Worm (Caenorhabditis elegans) whole organism, L2 larva: Measurements from ENCODE around the gene algn-14.

Experiments used
- C34F6.9 ChIP-seq: fragments of 150-350 bp; optimal IDR thresholded peaks from 2 replicates; lab custom pipeline; 2014; ENCODE audit warnings: missing biosample characterization, missing genetic modification characterization
- F13H6.1 ChIP-seq: sonication (generic microtip); optimal IDR thresholded peaks from 2 replicates; lab custom pipeline; 2016; ENCODE audit warnings: missing genetic modification characterization, missing compliant biosample characterization
- R02D3.7 ChIP-seq: fragments of 150-350 bp; optimal IDR thresholded peaks from 2 replicates; lab custom pipeline; 2014; ENCODE audit warnings: missing biosample characterization, missing genetic modification characterization
- Y55F3AM.14 ChIP-seq: fragments of 200-800 bp; sonication (Bioruptor generic); optimal IDR thresholded peaks from 2 replicates; lab custom pipeline; 2018; ENCODE audit warnings: mild to moderate bottlenecking, missing genetic modification characterization, missing compliant biosample characterization
- alr-1 ChIP-seq: fragments of 150-350 bp; optimal IDR thresholded peaks from 2 replicates; lab custom pipeline; 2014; ENCODE audit warnings: missing biosample characterization, missing genetic modification characterization
- ama-1 ChIP-seq: fragments of 150-350 bp; optimal IDR thresholded peaks from 2 replicates; lab custom pipeline; 2018; ENCODE audit warnings: inconsistent platforms
- blmp-1 ChIP-seq: sonication (generic microtip); optimal IDR thresholded peaks from 2 replicates; lab custom pipeline; 2017; ENCODE audit warnings: missing genetic modification characterization, mild to moderate bottlenecking, missing compliant biosample characterization, antibody characterized with exemption, moderate library complexity; ENCODE audit not compliant: insufficient read depth
- ceh-82 ChIP-seq: fragments of 150-350 bp; optimal IDR thresholded peaks from 2 replicates; lab custom pipeline; 2014; ENCODE audit warnings: missing biosample characterization, missing genetic modification characterization
- crh-2 ChIP-seq: sonication (generic microtip); optimal IDR thresholded peaks from 2 replicates; lab custom pipeline; 2017; ENCODE audit warnings: missing biosample characterization, missing genetic modification characterization
- dmd-4 ChIP-seq: sonication (generic microtip); optimal IDR thresholded peaks from 2 replicates; lab custom pipeline; 2017; ENCODE audit warnings: missing biosample characterization, missing genetic modification characterization
- egl-27 ChIP-seq: sonication (generic microtip); optimal IDR thresholded peaks from 3 replicates; lab custom pipeline; 2017; ENCODE audit warnings: missing biosample characterization, missing genetic modification reagents, missing genetic modification characterization
- gmeb-1 ChIP-seq: fragments of 150-350 bp; optimal IDR thresholded peaks from 2 replicates; lab custom pipeline; 2014; ENCODE audit warnings: missing biosample characterization, missing genetic modification characterization
- lin-11 ChIP-seq: fragments of 150-350 bp; sonication (generic microtip); optimal IDR thresholded peaks from 2 replicates; lab custom pipeline; 2014; ENCODE audit warnings: missing biosample characterization, missing genetic modification characterization, inconsistent platforms, mixed read lengths
- lin-13 ChIP-seq: fragments of 150-350 bp; optimal IDR thresholded peaks from 2 replicates; lab custom pipeline; 2014; ENCODE audit warnings: missing biosample characterization, missing genetic modification reagents, missing genetic modification characterization
- lin-39 ChIP-seq: fragments of 150-350 bp; optimal IDR thresholded peaks from 2 replicates; lab custom pipeline; 2014; ENCODE audit warnings: missing biosample characterization, missing genetic modification reagents, missing genetic modification characterization
- lsy-2 ChIP-seq, 2 experiments: fragments of 150-350 bp in 1 of 2; sonication (generic microtip) in 1 of 2; optimal IDR thresholded peaks; 2 replicates each; lab custom pipeline; 2014 to 2017; ENCODE audit warnings: missing biosample characterization in 2 of 2, missing genetic modification characterization in 2 of 2
- mab-5 ChIP-seq: fragments of 150-350 bp; optimal IDR thresholded peaks from 2 replicates; lab custom pipeline; 2014; ENCODE audit warnings: missing biosample characterization, missing genetic modification characterization
- mbf-1 ChIP-seq: sonication (generic microtip); optimal IDR thresholded peaks from 2 replicates; lab custom pipeline; 2017; ENCODE audit warnings: missing biosample characterization, missing genetic modification characterization
- mdl-1 ChIP-seq, 2 experiments: fragments of 150-350 bp in 1 of 2; sonication (generic microtip) in 1 of 2; optimal IDR thresholded peaks; 2 replicates each; lab custom pipeline; 2017; ENCODE audit warnings: missing biosample characterization in 2 of 2, missing genetic modification characterization in 2 of 2
- nhr-10 ChIP-seq: sonication (generic microtip); optimal IDR thresholded peaks from 2 replicates; lab custom pipeline; 2017; ENCODE audit warnings: missing biosample characterization, missing genetic modification characterization
- nhr-12 ChIP-seq: fragments of 150-350 bp; optimal IDR thresholded peaks from 2 replicates; lab custom pipeline; 2014; ENCODE audit warnings: missing biosample characterization, missing genetic modification characterization
- nhr-129 ChIP-seq: fragments of 150-350 bp; optimal IDR thresholded peaks from 2 replicates; lab custom pipeline; 2014; ENCODE audit warnings: missing biosample characterization, missing genetic modification characterization
- nhr-21 ChIP-seq: fragments of 150-350 bp; optimal IDR thresholded peaks from 2 replicates; lab custom pipeline; 2014; ENCODE audit warnings: missing biosample characterization, missing genetic modification characterization
- nhr-23 ChIP-seq: fragments of 150-350 bp; optimal IDR thresholded peaks from 2 replicates; lab custom pipeline; 2014; ENCODE audit warnings: missing biosample characterization, missing genetic modification reagents, missing genetic modification characterization
- nhr-6 ChIP-seq: fragments of 150-350 bp; optimal IDR thresholded peaks from 2 replicates; lab custom pipeline; 2014; ENCODE audit warnings: missing biosample characterization, missing genetic modification characterization
- nhr-77 ChIP-seq: fragments of 150-350 bp; optimal IDR thresholded peaks from 2 replicates; lab custom pipeline; 2014; ENCODE audit warnings: missing biosample characterization, missing genetic modification characterization
- peb-1 ChIP-seq: fragments of 150-350 bp; optimal IDR thresholded peaks from 2 replicates; lab custom pipeline; 2014; ENCODE audit warnings: missing biosample characterization, missing genetic modification characterization
- skn-1 ChIP-seq: sonication (generic microtip); optimal IDR thresholded peaks from 2 replicates; lab custom pipeline; 2017; ENCODE audit warnings: missing biosample characterization, missing genetic modification characterization
- sma-9 ChIP-seq, 2 experiments: fragments of 150-350 bp in 1 of 2; sonication (generic microtip) in 1 of 2; optimal IDR thresholded peaks; 2 replicates each; lab custom pipeline; 2014 to 2016; ENCODE audit warnings: missing genetic modification characterization in 2 of 2, mild to moderate bottlenecking in 1 of 2, missing biosample characterization in 1 of 2, missing compliant biosample characterization in 1 of 2, missing genetic modification reagents in 1 of 2, moderate library complexity in 1 of 2
- snpc-4 ChIP-seq: fragments of 150-350 bp; optimal IDR thresholded peaks from 2 replicates; lab custom pipeline; 2014; ENCODE audit warnings: missing biosample characterization, missing genetic modification characterization
- unc-39 ChIP-seq: fragments of 150-350 bp; optimal IDR thresholded peaks from 2 replicates; lab custom pipeline; 2014; ENCODE audit warnings: missing biosample characterization, missing genetic modification characterization
- unc-55 ChIP-seq: fragments of 150-350 bp; sonication (generic microtip); optimal IDR thresholded peaks from 3 replicates; lab custom pipeline; 2014; ENCODE audit warnings: missing biosample characterization, missing genetic modification reagents, missing genetic modification characterization
- unc-62 ChIP-seq: fragments of 150-350 bp; optimal IDR thresholded peaks from 2 replicates; lab custom pipeline; 2014; ENCODE audit warnings: missing biosample characterization, missing genetic modification reagents, missing genetic modification characterization
- zag-1 ChIP-seq: fragments of 150-350 bp; optimal IDR thresholded peaks from 2 replicates; lab custom pipeline; 2014; ENCODE audit warnings: missing biosample characterization, missing genetic modification characterization
- ztf-11 ChIP-seq: sonication (generic microtip); optimal IDR thresholded peaks from 2 replicates; lab custom pipeline; 2017; ENCODE audit warnings: missing biosample characterization, missing genetic modification characterization

algn-14 gene

ce11 chrIV:3848985-3849384, 45.8 kb upstream of the algn-14 start:
- TF ChIP-seq C34F6.9 (no peak), egl-27 (no peak), nhr-23 (tag; lab: Kevin White, UChicago) (no peak), nhr-10 (tag; lab: Kevin White, UChicago) (no peak), lin-13 (GFP tag; lab: Kevin White, UChicago) (no peak), nhr-129 (no peak), dmd-4 (tag; lab: Kevin White, UChicago) (no peak), blmp-1 (tag; lab: Kevin White, UChicago) (no peak), R02D3.7 (tag; lab: Kevin White, UChicago) (no peak), peb-1 (tag; lab: Kevin White, UChicago) (no peak), snpc-4 (no peak), F13H6.1 (tag; lab: Kevin White, UChicago) (no peak), nhr-21 (tag; lab: Kevin White, UChicago) (no peak), mbf-1 (tag; lab: Kevin White, UChicago) (no peak)

DNA sequence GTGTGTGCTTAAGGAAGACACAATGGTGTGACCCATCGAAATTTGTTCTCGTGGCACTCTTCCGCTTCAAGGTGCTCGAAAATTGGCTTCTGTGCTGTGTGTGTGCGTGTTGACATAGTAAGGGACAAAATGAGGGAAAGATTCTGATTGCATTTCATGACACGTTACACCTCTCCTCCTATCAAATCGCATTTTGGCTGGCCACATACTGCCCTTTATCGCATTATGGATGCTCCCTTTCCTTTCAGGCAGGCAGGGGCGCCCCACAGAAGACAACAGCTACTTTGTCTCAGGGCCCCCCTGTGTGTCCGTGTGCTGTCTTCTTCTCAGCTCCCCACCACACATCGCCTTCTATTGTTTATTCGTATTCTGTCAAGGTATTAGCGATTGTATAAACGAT, 44.3 kb upstream of the algn-14 start:
- no peak for TF ChIP-seq alr-1 (tag; lab: Kevin White, UChicago)
- no peak for TF ChIP-seq ama-1
- no peak for TF ChIP-seq snpc-4
- no peak for TF ChIP-seq lsy-2 (tag; optimal IDR thresholded peaks at IDR 0.05; lab: Kevin White, UChicago)
- TF ChIP-seq unc-62 (GFP tag; lab: Kevin White, UChicago) = no peak
- TF ChIP-seq blmp-1 (tag; lab: Kevin White, UChicago) = no peak
- no peak for TF ChIP-seq lin-11 (tag; lab: Kevin White, UChicago)
- TF ChIP-seq nhr-6 (tag; lab: Kevin White, UChicago) = no peak
- no peak for TF ChIP-seq Y55F3AM.14 (GFP tag; lab: Kevin White, UChicago)
- no peak for TF ChIP-seq unc-55 (GFP tag; lab: Kevin White, UChicago)
- no peak for TF ChIP-seq crh-2
- TF ChIP-seq ceh-82 (tag; lab: Kevin White, UChicago) = no peak
- TF ChIP-seq unc-39 (tag; lab: Kevin White, UChicago) = no peak
- no peak for TF ChIP-seq ztf-11 (tag; lab: Kevin White, UChicago)
- TF ChIP-seq dmd-4 (tag; lab: Kevin White, UChicago) = no peak
- TF ChIP-seq gmeb-1 (tag; lab: Kevin White, UChicago) = no peak
- TF ChIP-seq nhr-12 (tag; lab: Kevin White, UChicago) = no peak
- TF ChIP-seq, all 48 proteins: peak for 0

DNA sequence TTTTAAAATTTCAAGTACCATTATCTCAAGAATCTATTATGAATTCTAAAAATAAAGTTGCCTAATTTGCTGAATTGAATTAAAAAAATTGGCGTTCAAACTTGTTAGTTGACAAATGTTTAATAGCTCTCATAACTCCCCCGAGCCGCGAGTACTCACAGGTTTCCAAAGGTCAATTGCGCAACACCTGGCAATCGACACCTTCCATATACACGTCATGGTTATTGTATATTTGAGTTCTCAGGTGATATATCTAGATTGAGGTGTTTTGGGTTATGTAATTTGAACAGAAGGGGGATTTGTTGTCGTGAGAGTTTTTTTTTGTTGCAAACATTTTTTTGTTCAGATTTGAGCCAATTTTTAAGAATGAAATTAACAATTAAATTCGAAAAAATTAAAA, 41.4 kb upstream of the algn-14 start:
- TF ChIP-seq mdl-1 (tag; optimal IDR thresholded peaks at IDR 0.05; lab: Kevin White, UChicago) = no peak
- TF ChIP-seq lin-39 (tag; lab: Kevin White, UChicago) = no peak
- TF ChIP-seq unc-39 (tag; lab: Kevin White, UChicago) = no peak
- TF ChIP-seq blmp-1 (tag; lab: Kevin White, UChicago) = no peak

DNA sequence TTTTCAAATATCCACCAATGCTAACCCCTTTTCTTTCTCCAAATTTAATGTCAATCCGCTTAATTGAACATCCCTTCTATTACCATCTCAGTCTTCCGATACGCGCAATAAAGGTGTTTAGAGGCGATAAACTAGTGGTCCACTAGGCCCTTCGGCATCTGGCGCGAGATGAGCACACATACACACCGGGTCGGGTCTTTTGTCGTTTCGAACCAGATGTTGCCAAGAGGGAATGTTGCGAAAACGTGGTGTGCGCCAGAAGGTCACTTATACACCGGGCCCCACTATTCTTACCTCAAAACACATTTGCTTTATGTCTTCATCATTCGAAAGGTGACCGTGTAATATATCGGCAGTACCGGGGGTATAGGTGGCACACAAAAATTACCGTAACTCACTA, 40.8 kb upstream of the algn-14 start:
- TF ChIP-seq ceh-82 (tag; lab: Kevin White, UChicago) = no peak
- no peak for TF ChIP-seq nhr-12 (tag; lab: Kevin White, UChicago)
- TF ChIP-seq ama-1 = no peak
- no peak for TF ChIP-seq nhr-129
- TF ChIP-seq C34F6.9 = no peak
- no peak for TF ChIP-seq zag-1 (tag; lab: Kevin White, UChicago)
- no peak for TF ChIP-seq blmp-1 (tag; lab: Kevin White, UChicago)
- no peak for TF ChIP-seq mab-5
- no peak for TF ChIP-seq unc-62 (GFP tag; lab: Kevin White, UChicago)
- TF ChIP-seq sma-9 (GFP tag; optimal IDR thresholded peaks at IDR 0.05; lab: Kevin White, UChicago) = no peak
- no peak for TF ChIP-seq sma-9 (tag; optimal IDR thresholded peaks at IDR 0.05; lab: Kevin White, UChicago)
- TF ChIP-seq nhr-77 (tag; lab: Kevin White, UChicago) = no peak

DNA sequence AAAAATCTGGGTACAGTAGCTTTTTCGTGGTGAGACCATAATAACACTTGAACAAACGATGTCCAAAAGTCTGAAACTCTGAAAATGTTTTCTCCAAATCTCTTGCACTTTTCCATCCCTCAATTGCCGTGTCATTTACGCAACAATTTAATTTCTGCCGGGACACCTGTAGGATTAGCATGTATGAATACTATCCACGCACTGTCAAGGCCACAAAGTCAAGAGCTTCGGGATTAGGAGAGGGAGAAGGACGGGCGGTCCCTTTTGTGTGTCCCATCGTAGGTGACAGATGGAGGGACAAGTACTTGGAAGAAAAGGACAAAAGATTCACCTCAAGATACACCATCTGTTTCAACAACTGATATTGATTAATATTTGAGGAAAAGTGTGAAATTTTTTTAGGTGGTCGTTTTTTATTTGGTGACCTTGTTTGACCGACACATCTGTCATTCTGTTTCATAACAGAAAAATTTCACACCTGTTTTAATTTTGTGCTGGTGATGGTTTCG, 39.8 kb upstream of the algn-14 start:
- TF ChIP-seq ztf-11 (tag; lab: Kevin White, UChicago) (no peak), snpc-4 (no peak), skn-1 (tag; lab: Kevin White, UChicago) (no peak)
- TF ChIP-seq, all 48 proteins: peak for 0
